Fruit fly (Drosophila melanogaster): ENCODE measurements around the gene Fadd.

Fadd gene

DNA sequence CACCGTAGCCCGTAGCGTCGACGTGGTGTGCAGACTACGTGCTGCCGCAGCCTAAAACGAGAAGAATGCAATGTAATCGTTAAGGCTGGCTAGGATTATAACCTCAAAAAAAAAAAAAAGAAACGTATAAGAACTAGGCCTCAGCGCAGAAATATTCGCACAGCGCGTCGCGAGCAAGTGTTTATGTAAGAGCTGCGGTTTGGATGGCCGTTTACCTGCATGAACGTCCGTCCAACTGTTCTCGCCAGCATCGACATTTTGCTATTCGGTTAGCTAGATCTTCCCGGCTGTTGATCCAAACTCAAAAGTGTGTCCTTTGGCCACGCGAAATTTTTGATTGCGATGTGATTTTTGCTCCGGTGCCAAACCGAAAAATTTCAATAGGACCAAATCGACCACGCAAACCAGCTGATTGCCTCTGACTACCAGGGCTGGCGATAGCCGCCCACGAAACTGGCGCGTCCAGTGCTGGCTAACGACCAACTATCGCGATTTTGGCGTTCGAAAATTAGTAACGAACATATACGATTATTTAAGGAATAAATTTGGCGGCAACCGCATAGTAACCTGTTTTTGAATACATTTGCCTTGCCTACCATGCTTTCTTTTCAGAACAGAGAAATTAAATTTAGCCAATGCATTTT is 15.4 kb upstream of the Fadd start, which contains the start of gene Idh3b (continued):
- TF ChIP-seq Hand (GFP tag; optimal IDR thresholded peaks at IDR 0.05) = no peak
- TF ChIP-seq Hmr (GFP tag; optimal IDR thresholded peaks at IDR 0.05) = no peak
- TF ChIP-seq Tbp (GFP tag; optimal IDR thresholded peaks at IDR 0.05) = no peak
- TF ChIP-seq luna (GFP tag; optimal IDR thresholded peaks at IDR 0.05) = peak; percentile 53
- peak; percentile 58 for TF ChIP-seq nom (GFP tag; optimal IDR thresholded peaks at IDR 0.05)
- peak; percentile 45 for TF ChIP-seq Sin3A (optimal IDR thresholded peaks at IDR 0.05)
- TF ChIP-seq CG12391 (tag; optimal IDR thresholded peaks at IDR 0.05) = peak; percentile 64
- peak; percentile 68 for TF ChIP-seq CG7786 (GFP tag; optimal IDR thresholded peaks at IDR 0.05)
- TF ChIP-seq abd-A (tag; optimal IDR thresholded peaks at IDR 0.05) = no peak
- no peak; the same call in 1 of the 2 replicates for TF ChIP-seq slbo (GFP tag; IDR thresholded peaks at IDR 0.05)
- TF ChIP-seq mam (GFP tag; optimal IDR thresholded peaks at IDR 0.05) = peak; percentile 76
- no peak for TF ChIP-seq so (GFP tag; IDR thresholded peaks at IDR 0.05)
- no peak for TF ChIP-seq Hr78 (GFP tag; optimal IDR thresholded peaks at IDR 0.05)
- TF ChIP-seq CG4707 (GFP tag; optimal IDR thresholded peaks at IDR 0.05) = no peak
- TF ChIP-seq CG31224 (GFP tag; IDR thresholded peaks at IDR 0.05) = peak; percentile 43; the same call in 1 of the 2 replicates
- no peak for TF ChIP-seq CG2678 (tag; optimal IDR thresholded peaks at IDR 0.05)
- no peak for TF ChIP-seq CG12071 (GFP tag; optimal IDR thresholded peaks at IDR 0.05)
- peak; percentile 37 for TF ChIP-seq eyg (GFP tag; optimal IDR thresholded peaks at IDR 0.05)
- TF ChIP-seq CG33213 (GFP tag; optimal IDR thresholded peaks at IDR 0.05) = peak; percentile 76
- TF ChIP-seq Atf6 (GFP tag; IDR thresholded peaks at IDR 0.05) = peak; percentile 56
- TF ChIP-seq Spps (tag; optimal IDR thresholded peaks at IDR 0.05) = no peak
- TF ChIP-seq lov (optimal IDR thresholded peaks at IDR 0.05) = no peak
- no peak; the same call in 2 of the 3 replicates for TF ChIP-seq lov (GFP tag; IDR thresholded peaks at IDR 0.05)
- no peak for TF ChIP-seq CG13894 (tag; optimal IDR thresholded peaks at IDR 0.05)
- TF ChIP-seq sna (GFP tag; IDR thresholded peaks at IDR 0.05; ENCODE audit: partially characterized antibody) = peak; percentile 95
- no peak for TF ChIP-seq CkIIα-i1 (GFP tag; IDR thresholded peaks at IDR 0.05)
- TF ChIP-seq crc (GFP tag; optimal IDR thresholded peaks at IDR 0.05) = peak; percentile 15
- no peak for TF ChIP-seq Nf-YC (tag; optimal IDR thresholded peaks at IDR 0.05)
- TF ChIP-seq crol (GFP tag; IDR thresholded peaks at IDR 0.05) = no peak
- TF ChIP-seq Bgb (GFP tag; IDR thresholded peaks at IDR 0.05; ENCODE audit: partially characterized antibody) = peak; percentile 98
- TF ChIP-seq CG8388 (GFP tag; optimal IDR thresholded peaks at IDR 0.05) = no peak
- TF ChIP-seq Scr (GFP tag; IDR thresholded peaks at IDR 0.05; ENCODE audit: partially characterized antibody) = peak; percentile 93
- TF ChIP-seq unc-4 (GFP tag; IDR thresholded peaks at IDR 0.05; ENCODE audit: partially characterized antibody) = peak; percentile 97
- peak; percentile 48 for TF ChIP-seq CG11398 (GFP tag; optimal IDR thresholded peaks at IDR 0.05)
- no peak for TF ChIP-seq nerfin-1 (tag; optimal IDR thresholded peaks at IDR 0.05)
- TF ChIP-seq CoRest (tag; optimal IDR thresholded peaks at IDR 0.05) = peak; percentile 61
- no peak for TF ChIP-seq CG18599 (GFP tag; optimal IDR thresholded peaks at IDR 0.05)
- TF ChIP-seq insv (GFP tag; optimal IDR thresholded peaks at IDR 0.05) = peak in 1 of 2 experiments; percentile 46
- no peak for TF ChIP-seq CG4360 (GFP tag; IDR thresholded peaks at IDR 0.05)
- TF ChIP-seq HHEX (GFP tag; optimal IDR thresholded peaks at IDR 0.05) = no peak
- TF ChIP-seq Ets65A (GFP tag) = peak; percentile 96
- TF ChIP-seq CG14441 (GFP tag; IDR thresholded peaks at IDR 0.05) = no peak
- TF ChIP-seq MBD-R2 (GFP tag; IDR thresholded peaks at IDR 0.05) = peak; percentile 97
- TF ChIP-seq E2f1 (GFP tag; IDR thresholded peaks at IDR 0.05) = no peak; the same call in 1 of the 2 replicates
- peak; percentile 48 for TF ChIP-seq CG4820 (GFP tag; optimal IDR thresholded peaks at IDR 0.05)
- no peak for TF ChIP-seq CG7745 (tag; optimal IDR thresholded peaks at IDR 0.05)
- peak; percentile 93 for TF ChIP-seq sens (GFP tag)
- no peak; the same call in 1 of the 2 replicates for TF ChIP-seq HLH3B (GFP tag; IDR thresholded peaks at IDR 0.05)
- peak; percentile 70 for TF ChIP-seq CG14710 (tag; optimal IDR thresholded peaks at IDR 0.05)
- no peak for TF ChIP-seq tap (tag; optimal IDR thresholded peaks at IDR 0.05)

Measured in whole organism, embryonic.